In the genomic region with DNA sequence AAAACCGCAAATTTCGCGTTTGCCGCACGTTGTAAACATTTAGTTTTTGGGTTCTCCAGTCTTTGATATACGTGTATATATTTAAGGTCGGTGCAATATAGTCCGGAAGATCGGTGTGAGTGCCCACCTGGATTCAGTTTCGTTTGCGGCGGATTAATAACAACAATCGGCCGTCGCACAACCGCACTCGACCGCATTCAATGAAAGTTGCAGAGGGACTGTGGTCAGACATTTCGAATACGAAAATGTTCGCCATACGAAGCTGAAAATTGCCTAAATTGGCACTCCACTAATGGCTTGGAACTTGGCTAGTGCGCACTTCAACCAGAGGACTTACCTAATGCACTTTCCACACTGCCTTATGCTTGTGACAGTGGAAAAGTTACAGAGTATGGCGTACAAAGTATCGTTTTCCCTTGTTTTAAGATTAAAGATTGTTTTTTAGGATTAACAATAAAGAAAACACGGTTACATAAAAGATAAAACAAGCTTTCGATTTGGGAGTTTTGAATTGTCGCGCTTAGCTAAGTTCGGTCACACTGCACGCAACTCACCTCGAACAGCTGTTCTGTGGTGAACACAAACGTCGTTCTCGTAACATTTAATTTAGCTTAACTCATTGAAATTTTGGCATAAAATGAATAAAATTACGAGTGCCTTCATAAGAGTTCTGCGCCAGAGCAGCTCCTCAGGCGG, we compare ENCODE assay signal across 1 fruit fly cellular context.
TF ChIP-seq lines count a peak whose summit lies in the region.

A gene (minus strand): TSS at position 223 of the 696 bp plus-strand sequence.
A gene (plus strand): TSS at position 525 of the 696 bp plus-strand sequence.

TF ChIP-seq in whole organism, embryonic, 481 proteins besides CTCF, POLR2A, EP300 and RAD21 (continued from another document and continues in another):
- TF ChIP-seq CG9437 (GFP tag; optimal IDR thresholded peaks at IDR 0.05; lab: Kevin White, UChicago) (no peak), CG9817 (tag; optimal IDR thresholded peaks at IDR 0.05; lab: Kevin White, UChicago) (peak; percentile 13), oc (tag; optimal IDR thresholded peaks at IDR 0.05; lab: Kevin White, UChicago) (peak; percentile 0), CG4360 (GFP tag; IDR thresholded peaks at IDR 0.05; lab: Robert Waterston, UW) (peak; percentile 10; the same call in 1 of the 2 replicates), CG6813 (GFP tag; optimal IDR thresholded peaks at IDR 0.05; lab: Kevin White, UChicago) (no peak), tx (GFP tag; optimal IDR thresholded peaks at IDR 0.05; lab: Kevin White, UChicago) (peak; percentile 34), fd102C (GFP tag; optimal IDR thresholded peaks at IDR 0.05; lab: Kevin White, UChicago) (peak; percentile 40), CG42726 (GFP tag; IDR thresholded peaks at IDR 0.05; lab: Robert Waterston, UW; ENCODE audit: partially characterized antibody) (peak; percentile 75), jumu (GFP tag; optimal IDR thresholded peaks at IDR 0.05; lab: Kevin White, UChicago) (peak; percentile 58), nom (GFP tag; optimal IDR thresholded peaks at IDR 0.05; lab: Kevin White, UChicago) (peak; percentile 57), hb (GFP tag; IDR thresholded peaks at IDR 0.05; lab: Robert Waterston, UW; ENCODE audit: partially characterized antibody) (no peak), CG4730 (GFP tag; IDR thresholded peaks at IDR 0.05; lab: Robert Waterston, UW) (no peak), scrt (GFP tag; optimal IDR thresholded peaks at IDR 0.05; lab: Kevin White, UChicago) (no peak), h (optimal IDR thresholded peaks at IDR 0.05; lab: Kevin White, UChicago) (no peak), CG16815 (GFP tag; optimal IDR thresholded peaks at IDR 0.05; lab: Kevin White, UChicago) (no peak), peb (GFP tag; IDR thresholded peaks at IDR 0.05; lab: Robert Waterston, UW) (no peak), Side (GFP tag; optimal IDR thresholded peaks at IDR 0.05; lab: Kevin White, UChicago) (peak; percentile 51), Hr78 (GFP tag; optimal IDR thresholded peaks at IDR 0.05; lab: Kevin White, UChicago) (no peak), Eip74EF (GFP tag; optimal IDR thresholded peaks at IDR 0.05; lab: Kevin White, UChicago) (peak; percentile 9 to 77), CHES-1-like (GFP tag; optimal IDR thresholded peaks at IDR 0.05; lab: Kevin White, UChicago) (peak; percentile 80), CG43689 (GFP tag; IDR thresholded peaks at IDR 0.05; lab: Robert Waterston, UW) (no peak), eve (GFP tag; optimal IDR thresholded peaks at IDR 0.05; lab: Kevin White, UChicago) (no peak), CG1233 (GFP tag; optimal IDR thresholded peaks at IDR 0.05; lab: Kevin White, UChicago) (no peak), CG2678 (tag; optimal IDR thresholded peaks at IDR 0.05; lab: Kevin White, UChicago) (peak; percentile 49), CG31365 (tag; optimal IDR thresholded peaks at IDR 0.05; lab: Kevin White, UChicago) (no peak), wdn (GFP tag; IDR thresholded peaks at IDR 0.05; lab: Robert Waterston, UW) (no peak), CG7963 (GFP tag; IDR thresholded peaks at IDR 0.05; lab: Robert Waterston, UW; ENCODE audit: partially characterized antibody) (no peak), Max (GFP tag; optimal IDR thresholded peaks at IDR 0.05; lab: Kevin White, UChicago) (no peak), Nf-YB (GFP tag; optimal IDR thresholded peaks at IDR 0.05; lab: Kevin White, UChicago) (no peak), dati (GFP tag; IDR thresholded peaks at IDR 0.05; lab: Robert Waterston, UW) (no peak), NFAT (GFP tag; IDR thresholded peaks at IDR 0.05; lab: Robert Waterston, UW) (peak; percentile 49; the same call in 1 of the 2 replicates), ato (GFP tag; IDR thresholded peaks at IDR 0.05; lab: Robert Waterston, UW; ENCODE audit: partially characterized antibody) (peak; percentile 64; the same call in 1 of the 2 replicates), sr (GFP tag; IDR thresholded peaks at IDR 0.05; lab: Robert Waterston, UW) (peak; percentile 46; the same call in 1 of the 3 replicates), fru (optimal IDR thresholded peaks at IDR 0.05; lab: Kevin White, UChicago) (no peak), CG30020 (tag; optimal IDR thresholded peaks at IDR 0.05; lab: Kevin White, UChicago) (peak; percentile 71), CG11398 (GFP tag; optimal IDR thresholded peaks at IDR 0.05; lab: Kevin White, UChicago) (peak; percentile 24), Drgx (GFP tag; IDR thresholded peaks at IDR 0.05; lab: Robert Waterston, UW) (no peak), Hr51 (GFP tag; optimal IDR thresholded peaks at IDR 0.05; lab: Kevin White, UChicago) (peak in 1 of 2 experiments; percentile 26), CG2120 (GFP tag; optimal IDR thresholded peaks at IDR 0.05; lab: Kevin White, UChicago) (peak; percentile 47), CG17385 (GFP tag; optimal IDR thresholded peaks at IDR 0.05; lab: Kevin White, UChicago) (peak; percentile 58), CG2116 (GFP tag; optimal IDR thresholded peaks at IDR 0.05; lab: Kevin White, UChicago) (peak; percentile 74), Antp (GFP tag; optimal IDR thresholded peaks at IDR 0.05; lab: Kevin White, UChicago) (peak; percentile 35), CG3838 (GFP tag; optimal IDR thresholded peaks at IDR 0.05; lab: Kevin White, UChicago) (no peak), Dek (tag; optimal IDR thresholded peaks at IDR 0.05; lab: Kevin White, UChicago) (peak; percentile 33), ara (GFP tag; IDR thresholded peaks at IDR 0.05; lab: Robert Waterston, UW) (no peak; the same call in 1 of the 2 replicates), CG11723 (GFP tag; optimal IDR thresholded peaks at IDR 0.05; lab: Kevin White, UChicago) (no peak), cad (GFP tag; optimal IDR thresholded peaks at IDR 0.05; lab: Kevin White, UChicago) (no peak), CG6689 (GFP tag; IDR thresholded peaks at IDR 0.05; lab: Robert Waterston, UW) (no peak), ttk (GFP tag; IDR thresholded peaks at IDR 0.05; lab: Robert Waterston, UW) (no peak), her (GFP tag; optimal IDR thresholded peaks at IDR 0.05; lab: Kevin White, UChicago) (peak; percentile 7), Vsx1 (GFP tag; optimal IDR thresholded peaks at IDR 0.05; lab: Kevin White, UChicago) (peak; percentile 59), CG2199 (GFP tag; IDR thresholded peaks at IDR 0.05; lab: Robert Waterston, UW) (peak; percentile 87; the same call in 2 of the 3 replicates), Blimp-1 (GFP tag; optimal IDR thresholded peaks at IDR 0.05; lab: Kevin White, UChicago) (peak; percentile 32), Gsc (GFP tag; IDR thresholded peaks at IDR 0.05; lab: Robert Waterston, UW) (no peak), CG7839 (tag; optimal IDR thresholded peaks at IDR 0.05; lab: Kevin White, UChicago) (peak; percentile 8), nmo (GFP tag; optimal IDR thresholded peaks at IDR 0.05; lab: Kevin White, UChicago) (peak; percentile 78), Adf1 (GFP tag; IDR thresholded peaks at IDR 0.05; lab: Robert Waterston, UW) (peak; percentile 15; the same call in 1 of the 2 replicates), YL-1 (GFP tag; optimal IDR thresholded peaks at IDR 0.05; lab: Kevin White, UChicago) (no peak), crp (GFP tag; optimal IDR thresholded peaks at IDR 0.05; lab: Kevin White, UChicago) (peak; percentile 76 to 98), p53 (GFP tag; optimal IDR thresholded peaks at IDR 0.05; lab: Kevin White, UChicago) (no peak), PHDP (tag; optimal IDR thresholded peaks at IDR 0.05; lab: Kevin White, UChicago) (peak; percentile 10), esg (GFP tag; conservative IDR thresholded peaks at IDR 0.05; lab: Robert Waterston, UW) (no peak), dm (GFP tag; optimal IDR thresholded peaks at IDR 0.05; lab: Kevin White, UChicago) (peak; percentile 28), CoRest (tag; optimal IDR thresholded peaks at IDR 0.05; lab: Kevin White, UChicago) (peak; percentile 67), CG9215 (GFP tag; IDR thresholded peaks at IDR 0.05; lab: Robert Waterston, UW) (no peak; the same call in 1 of the 2 replicates), pan (optimal IDR thresholded peaks at IDR 0.05; lab: Kevin White, UChicago) (no peak), pan (GFP tag; optimal IDR thresholded peaks at IDR 0.05 in 1 of 2, IDR thresholded peaks at IDR 0.05 in 1 of 2) (peak in 1 of 2 experiments; percentile 17), mirr (GFP tag; optimal IDR thresholded peaks at IDR 0.05; lab: Kevin White, UChicago) (peak; percentile 32), da (GFP tag; optimal IDR thresholded peaks at IDR 0.05; lab: Kevin White, UChicago) (peak; percentile 24), Dp (GFP tag; optimal IDR thresholded peaks at IDR 0.05; lab: Kevin White, UChicago) (peak; percentile 94), Sry-β (GFP tag; optimal IDR thresholded peaks at IDR 0.05; lab: Kevin White, UChicago) (no peak), CG10431 (GFP tag; optimal IDR thresholded peaks at IDR 0.05; lab: Kevin White, UChicago) (peak; percentile 38), CG4707 (GFP tag; optimal IDR thresholded peaks at IDR 0.05; lab: Kevin White, UChicago) (no peak), hbn (GFP tag; IDR thresholded peaks at IDR 0.05; lab: Robert Waterston, UW; ENCODE audit: partially characterized antibody) (no peak), ATbp (GFP tag; optimal IDR thresholded peaks at IDR 0.05; lab: Kevin White, UChicago) (peak; percentile 28), NfI (GFP tag; optimal IDR thresholded peaks at IDR 0.05; lab: Kevin White, UChicago) (peak; percentile 27), Bgb (GFP tag; IDR thresholded peaks at IDR 0.05; lab: Robert Waterston, UW; ENCODE audit: partially characterized antibody) (peak; percentile 75), CG9876 (GFP tag; optimal IDR thresholded peaks at IDR 0.05; lab: Kevin White, UChicago) (no peak), CG33213 (GFP tag; optimal IDR thresholded peaks at IDR 0.05; lab: Kevin White, UChicago) (peak; percentile 60), hth (optimal IDR thresholded peaks at IDR 0.05; lab: Kevin White, UChicago) (no peak), E2f1 (GFP tag; IDR thresholded peaks at IDR 0.05; lab: Robert Waterston, UW) (no peak), CG10959 (GFP tag; IDR thresholded peaks at IDR 0.05; lab: Robert Waterston, UW) (no peak), jing (GFP tag; optimal IDR thresholded peaks at IDR 0.05; lab: Kevin White, UChicago) (no peak), tna (GFP tag; IDR thresholded peaks at IDR 0.05; lab: Robert Waterston, UW; ENCODE audit: partially characterized antibody) (peak; percentile 55; the same call in 1 of the 2 replicates), Sry-δ (GFP tag; optimal IDR thresholded peaks at IDR 0.05; lab: Kevin White, UChicago) (peak; percentile 68), CG7271 (tag; optimal IDR thresholded peaks at IDR 0.05; lab: Kevin White, UChicago) (no peak), pnt (GFP tag; optimal IDR thresholded peaks at IDR 0.05; lab: Kevin White, UChicago) (peak; percentile 7), schlank (tag; optimal IDR thresholded peaks at IDR 0.05; lab: Kevin White, UChicago) (no peak), CG12391 (tag; optimal IDR thresholded peaks at IDR 0.05; lab: Kevin White, UChicago) (peak; percentile 35), CG6175 (GFP tag; IDR thresholded peaks at IDR 0.05; lab: Robert Waterston, UW) (no peak), Hsf (GFP tag; optimal IDR thresholded peaks at IDR 0.05; lab: Kevin White, UChicago) (no peak), CG2202 (tag; optimal IDR thresholded peaks at IDR 0.05; lab: Kevin White, UChicago) (no peak), lov (optimal IDR thresholded peaks at IDR 0.05; lab: Kevin White, UChicago) (no peak), lov (GFP tag; IDR thresholded peaks at IDR 0.05; lab: Robert Waterston, UW) (no peak), cas (GFP tag; IDR thresholded peaks at IDR 0.05; lab: Robert Waterston, UW) (no peak), kni (GFP tag; optimal IDR thresholded peaks at IDR 0.05; lab: Kevin White, UChicago) (no peak), CG11093 (GFP tag; IDR thresholded peaks at IDR 0.05; lab: Robert Waterston, UW) (no peak), CG10321 (GFP tag; IDR thresholded peaks at IDR 0.05; lab: Robert Waterston, UW) (no peak; the same call in 1 of the 2 replicates), stwl (tag; optimal IDR thresholded peaks at IDR 0.05; lab: Kevin White, UChicago) (peak; percentile 64), Abd-B (GFP tag; optimal IDR thresholded peaks at IDR 0.05; lab: Kevin White, UChicago) (peak; percentile 49), CG1529 (GFP tag; optimal IDR thresholded peaks at IDR 0.05; lab: Kevin White, UChicago) (no peak), Atf6 (GFP tag; IDR thresholded peaks at IDR 0.05; lab: Robert Waterston, UW) (no peak), CG18011 (GFP tag; optimal IDR thresholded peaks at IDR 0.05; lab: Kevin White, UChicago) (peak; percentile 27), CG16863 (GFP tag; optimal IDR thresholded peaks at IDR 0.05; lab: Kevin White, UChicago) (no peak), croc (GFP tag; conservative IDR thresholded peaks at IDR 0.05; lab: Robert Waterston, UW) (0 out of 3 replicates have a peak, but pooled peaks have one; percentile 13), CG13123 (GFP tag; optimal IDR thresholded peaks at IDR 0.05; lab: Kevin White, UChicago) (no peak), yki (optimal IDR thresholded peaks at IDR 0.05; lab: Kevin White, UChicago) (no peak), HmgZ (tag; optimal IDR thresholded peaks at IDR 0.05; lab: Kevin White, UChicago) (peak; percentile 81), CG12299 (tag; optimal IDR thresholded peaks at IDR 0.05; lab: Kevin White, UChicago) (no peak), ken (GFP tag; IDR thresholded peaks at IDR 0.05; lab: Robert Waterston, UW) (peak; percentile 7; the same call in 1 of the 3 replicates), sens (GFP tag; lab: Kevin White, UChicago) (peak; percentile 74), CG4820 (GFP tag; optimal IDR thresholded peaks at IDR 0.05; lab: Kevin White, UChicago) (no peak), vfl (GFP tag; optimal IDR thresholded peaks at IDR 0.05; lab: Kevin White, UChicago) (peak; percentile 27), CG13894 (tag; optimal IDR thresholded peaks at IDR 0.05; lab: Kevin White, UChicago) (peak; percentile 19), br (optimal IDR thresholded peaks at IDR 0.05; lab: Kevin White, UChicago) (no peak), CG12659 (GFP tag; optimal IDR thresholded peaks at IDR 0.05; lab: Kevin White, UChicago) (peak; percentile 58), E2f2 (GFP tag; IDR thresholded peaks at IDR 0.05; lab: Robert Waterston, UW) (peak; percentile 97), bbx (GFP tag; IDR thresholded peaks at IDR 0.05; lab: Robert Waterston, UW; ENCODE audit: partially characterized antibody) (peak; percentile 65), C15 (GFP tag; IDR thresholded peaks at IDR 0.05; lab: Robert Waterston, UW) (no peak), ind (GFP tag; optimal IDR thresholded peaks at IDR 0.05; lab: Kevin White, UChicago) (no peak), fu2 (GFP tag; optimal IDR thresholded peaks at IDR 0.05; lab: Kevin White, UChicago) (peak; percentile 43), pfk (GFP tag; optimal IDR thresholded peaks at IDR 0.05; lab: Kevin White, UChicago) (no peak), Kr (GFP tag; optimal IDR thresholded peaks at IDR 0.05; lab: Kevin White, UChicago) (no peak)
